Worm (Caenorhabditis elegans): Measurements from ENCODE around the gene cwp-3.

The cwp-3 gene

DNA sequence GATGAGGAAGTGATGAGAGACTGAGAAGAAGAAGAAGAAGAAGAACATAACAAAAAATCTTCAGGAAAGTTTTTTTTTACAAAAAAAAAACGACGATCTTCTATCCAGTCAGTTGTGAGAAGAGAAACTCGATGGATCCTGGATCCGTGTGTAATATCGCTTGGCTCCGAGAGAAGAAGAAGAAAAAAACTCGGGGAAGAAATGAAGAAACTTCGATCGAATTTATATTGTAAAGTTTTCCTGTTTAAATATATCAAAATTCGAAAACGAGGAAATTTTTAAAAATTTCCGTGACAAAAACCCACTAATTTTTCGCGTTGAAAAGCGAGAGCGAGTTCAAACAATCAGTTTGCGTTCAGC lies 19.3 kb upstream of the cwp-3 start, which contains the start of gene adss-1:
TSS of gene adss-1 (minus strand) at position 101 of the 360 bp plus-strand sequence.
- no peak for TF ChIP-seq klf-2 (GFP tag; conservative IDR thresholded peaks at IDR 0.05)
- TF ChIP-seq ref-1 (GFP tag; conservative IDR thresholded peaks at IDR 0.05), result no peak
- TF ChIP-seq ztf-29 (GFP tag; IDR thresholded peaks at IDR 0.05), result no peak
- TF ChIP-seq med-1 (GFP tag; optimal IDR thresholded peaks at IDR 0.05; ENCODE audit: insufficient read depth), result no peak
- no peak for TF ChIP-seq ztf-23 (GFP tag; IDR thresholded peaks at IDR 0.05)

- TF ChIP-seq flt-1 (GFP tag; IDR thresholded peaks at IDR 0.05) (no peak), ref-1 (GFP tag; conservative IDR thresholded peaks at IDR 0.05) (no peak), med-1 (GFP tag; optimal IDR thresholded peaks at IDR 0.05; ENCODE audit: insufficient read depth) (no peak), klf-2 (GFP tag; conservative IDR thresholded peaks at IDR 0.05) (no peak), ztf-23 (GFP tag; IDR thresholded peaks at IDR 0.05) (no peak), ztf-29 (GFP tag; IDR thresholded peaks at IDR 0.05) (no peak), tab-1 (GFP tag; IDR thresholded peaks at IDR 0.05) (no peak), cog-1 (tag; optimal IDR thresholded peaks at IDR 0.05) (no peak), T22C8.4 (GFP tag; IDR thresholded peaks at IDR 0.05) (no peak)
Measured at ce11 chrV:4823683-4824391, 18.8 kb upstream of the cwp-3 start.

- TF ChIP-seq flt-1 (GFP tag; IDR thresholded peaks at IDR 0.05) (0 out of 2 replicates have a peak, but pooled peaks have one; percentile 55), cog-1 (tag; optimal IDR thresholded peaks at IDR 0.05) (peak; percentile 40), med-1 (GFP tag; optimal IDR thresholded peaks at IDR 0.05; ENCODE audit: insufficient read depth) (no peak), ztf-23 (GFP tag; IDR thresholded peaks at IDR 0.05) (peak; percentile 43; the same call in 1 of the 2 replicates), klf-2 (GFP tag; conservative IDR thresholded peaks at IDR 0.05) (no peak), ref-1 (GFP tag; conservative IDR thresholded peaks at IDR 0.05) (no peak), tab-1 (GFP tag; IDR thresholded peaks at IDR 0.05) (no peak), T22C8.4 (GFP tag; IDR thresholded peaks at IDR 0.05) (no peak), ztf-29 (GFP tag; IDR thresholded peaks at IDR 0.05) (no peak)
Measured at ce11 chrV:4826710-4827380, 15.8 kb upstream of the cwp-3 start, which contains the start of the genes hsp-6 and C37H5.5. TSS of gene hsp-6 (minus strand) at chrV:4826760. TSS of gene C37H5.5 (plus strand) at chrV:4827360.

DNA sequence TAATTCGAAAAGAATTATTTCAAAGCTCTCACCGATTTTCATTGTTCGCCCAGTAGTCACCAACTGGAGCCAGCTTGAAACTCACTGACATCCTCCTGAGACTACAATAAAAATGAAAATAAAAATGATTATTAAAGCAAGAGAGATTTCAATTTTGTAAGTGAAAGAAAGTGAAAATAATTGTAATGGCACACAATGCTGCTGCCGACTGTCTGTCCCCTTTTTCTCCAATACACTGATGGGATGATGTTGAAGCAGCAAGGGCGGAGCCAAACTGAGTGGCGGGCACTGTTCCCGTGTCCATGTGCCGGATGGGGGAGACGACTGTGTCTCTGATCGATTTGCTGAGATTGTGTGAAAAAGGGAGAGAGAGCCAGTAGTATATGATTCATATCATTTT lies 8.4 kb upstream of the cwp-3 start, which contains the start of gene C37H5.14:
TSS of gene C37H5.14 (minus strand) at position 101 of the 400 bp plus-strand sequence.
- no peak for TF ChIP-seq T22C8.4 (GFP tag; IDR thresholded peaks at IDR 0.05)
- TF ChIP-seq cog-1 (tag; optimal IDR thresholded peaks at IDR 0.05), result no peak
- TF ChIP-seq flt-1 (GFP tag; IDR thresholded peaks at IDR 0.05), result no peak
- no peak for TF ChIP-seq klf-2 (GFP tag; conservative IDR thresholded peaks at IDR 0.05)
- TF ChIP-seq ref-1 (GFP tag; conservative IDR thresholded peaks at IDR 0.05), result no peak

- no peak for TF ChIP-seq T22C8.4 (GFP tag; IDR thresholded peaks at IDR 0.05)
- TF ChIP-seq ztf-23 (GFP tag; IDR thresholded peaks at IDR 0.05), result no peak
- TF ChIP-seq cog-1 (tag; optimal IDR thresholded peaks at IDR 0.05), result no peak
- TF ChIP-seq ztf-29 (GFP tag; IDR thresholded peaks at IDR 0.05), result no peak
- TF ChIP-seq tab-1 (GFP tag; IDR thresholded peaks at IDR 0.05), result no peak
- TF ChIP-seq flt-1 (GFP tag; IDR thresholded peaks at IDR 0.05), result no peak
- no peak for TF ChIP-seq klf-2 (GFP tag; conservative IDR thresholded peaks at IDR 0.05)
- TF ChIP-seq med-1 (GFP tag; optimal IDR thresholded peaks at IDR 0.05; ENCODE audit: insufficient read depth), result no peak
- no peak for TF ChIP-seq ref-1 (GFP tag; conservative IDR thresholded peaks at IDR 0.05)
Measured at ce11 chrV:4839913-4840312, 2.7 kb upstream of the cwp-3 start, which contains the start of gene nas-9. TSS of gene nas-9 (minus strand) at chrV:4840013.

- no peak for TF ChIP-seq med-1 (GFP tag; optimal IDR thresholded peaks at IDR 0.05; ENCODE audit: insufficient read depth)
- TF ChIP-seq cog-1 (tag; optimal IDR thresholded peaks at IDR 0.05), result no peak
- no peak for TF ChIP-seq tab-1 (GFP tag; IDR thresholded peaks at IDR 0.05)
- TF ChIP-seq ztf-23 (GFP tag; IDR thresholded peaks at IDR 0.05), result no peak
- no peak for TF ChIP-seq ref-1 (GFP tag; conservative IDR thresholded peaks at IDR 0.05)
- no peak for TF ChIP-seq T22C8.4 (GFP tag; IDR thresholded peaks at IDR 0.05)
- TF ChIP-seq ztf-29 (GFP tag; IDR thresholded peaks at IDR 0.05), result no peak
- TF ChIP-seq flt-1 (GFP tag; IDR thresholded peaks at IDR 0.05), result no peak
- TF ChIP-seq klf-2 (GFP tag; conservative IDR thresholded peaks at IDR 0.05), result no peak
Measured at ce11 chrV:4841179-4841578, 1.5 kb upstream of the cwp-3 start, which contains the start of gene cwp-1. TSS of gene cwp-1 (minus strand) at chrV:4841279.

DNA sequence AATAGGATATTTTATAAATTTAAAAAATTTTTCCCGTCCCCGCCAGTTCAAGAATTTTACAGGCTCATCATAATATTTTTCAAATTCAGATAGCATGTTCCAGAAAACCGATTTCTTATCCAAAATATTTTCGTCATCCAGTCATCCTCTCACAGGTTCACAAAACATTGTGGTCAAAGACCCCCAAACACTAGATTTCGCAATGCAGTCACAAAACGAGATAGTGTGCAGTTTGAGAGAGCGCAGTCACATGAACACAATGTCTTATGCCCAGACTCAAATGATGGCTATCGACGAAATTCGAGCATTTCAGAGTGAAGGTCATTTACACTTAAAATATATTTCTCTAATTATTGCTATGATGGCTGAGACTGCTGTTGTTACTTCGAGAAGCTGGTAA lies 2.0 kb downstream of the cwp-3 start, which contains the start of gene abhd-5.2:
TSS of gene abhd-5.2 (plus strand) at position 95 of the 400 bp plus-strand sequence.
- TF ChIP-seq ztf-29 (GFP tag; IDR thresholded peaks at IDR 0.05) (no peak), flt-1 (GFP tag; IDR thresholded peaks at IDR 0.05) (no peak), T22C8.4 (GFP tag; IDR thresholded peaks at IDR 0.05) (no peak), ref-1 (GFP tag; conservative IDR thresholded peaks at IDR 0.05) (no peak), cog-1 (tag; optimal IDR thresholded peaks at IDR 0.05) (no peak), med-1 (GFP tag; optimal IDR thresholded peaks at IDR 0.05; ENCODE audit: insufficient read depth) (no peak), tab-1 (GFP tag; IDR thresholded peaks at IDR 0.05) (no peak), klf-2 (GFP tag; conservative IDR thresholded peaks at IDR 0.05) (no peak), ztf-23 (GFP tag; IDR thresholded peaks at IDR 0.05) (no peak)

ce11 chrV:4846507-4846906 lies 3.9 kb downstream of the cwp-3 start:
- TF ChIP-seq klf-2 (GFP tag; conservative IDR thresholded peaks at IDR 0.05) (no peak), flt-1 (GFP tag; IDR thresholded peaks at IDR 0.05) (no peak), ref-1 (GFP tag; conservative IDR thresholded peaks at IDR 0.05) (no peak), ztf-29 (GFP tag; IDR thresholded peaks at IDR 0.05) (no peak), ztf-23 (GFP tag; IDR thresholded peaks at IDR 0.05) (no peak)

- TF ChIP-seq cog-1 (tag; optimal IDR thresholded peaks at IDR 0.05), result no peak
- no peak for TF ChIP-seq flt-1 (GFP tag; IDR thresholded peaks at IDR 0.05)
- TF ChIP-seq ref-1 (GFP tag; conservative IDR thresholded peaks at IDR 0.05), result no peak
- no peak for TF ChIP-seq med-1 (GFP tag; optimal IDR thresholded peaks at IDR 0.05; ENCODE audit: insufficient read depth)
- TF ChIP-seq ztf-29 (GFP tag; IDR thresholded peaks at IDR 0.05), result no peak
- no peak for TF ChIP-seq tab-1 (GFP tag; IDR thresholded peaks at IDR 0.05)
- no peak for TF ChIP-seq klf-2 (GFP tag; conservative IDR thresholded peaks at IDR 0.05)
- TF ChIP-seq T22C8.4 (GFP tag; IDR thresholded peaks at IDR 0.05), result no peak
- TF ChIP-seq ztf-23 (GFP tag; IDR thresholded peaks at IDR 0.05), result no peak
Measured at ce11 chrV:4847424-4847823, 4.8 kb downstream of the cwp-3 start, which contains the start of gene abhd-5.1. TSS of gene abhd-5.1 (plus strand) at chrV:4847653.
